Worm (Caenorhabditis elegans): Measurements from ENCODE around the gene W09G12.8.

The W09G12.8 gene

ce11 chrIV:1277067-1277466, 51.1 kb downstream of the W09G12.8 start:
- TF ChIP-seq cog-1 (tag; optimal IDR thresholded peaks at IDR 0.05) (no peak), ztf-23 (GFP tag; IDR thresholded peaks at IDR 0.05) (no peak), T22C8.4 (GFP tag; IDR thresholded peaks at IDR 0.05) (no peak)
